Worm (Caenorhabditis elegans): Measurements from ENCODE around the gene C25D7.10.
"Not testable (repeated sequence)": the region's sequence is repeated elsewhere in the genome, so short reads cannot be mapped to it uniquely, and the experiment has no call there.

DNA sequence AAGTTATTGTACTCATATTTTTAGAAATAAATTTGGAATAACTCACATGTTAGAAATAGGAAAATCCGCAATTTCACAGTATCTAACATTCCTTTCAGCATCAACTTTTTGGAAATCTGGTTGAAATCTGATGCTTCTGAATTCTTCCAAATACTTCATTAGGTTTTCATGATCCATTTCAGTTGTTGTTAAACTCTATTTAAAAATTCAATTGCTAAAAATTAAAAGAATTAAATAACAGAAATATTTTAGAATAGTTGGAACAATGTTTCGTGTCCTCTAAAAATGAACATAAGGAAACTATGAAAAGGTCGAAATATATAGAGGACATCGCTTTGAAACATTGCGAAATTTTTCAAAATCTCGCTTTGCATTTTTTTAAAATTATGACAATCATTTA is 35.9 kb upstream of the C25D7.10 start, which contains the start of gene cng-1:
- not testable (repeated sequence) for TF ChIP-seq lin-14 (GFP tag; optimal IDR thresholded peaks at IDR 0.05); egl-27 (tag; optimal IDR thresholded peaks at IDR 0.05); nhr-28 (tag; optimal IDR thresholded peaks at IDR 0.05); mep-1 (tag; optimal IDR thresholded peaks at IDR 0.05); snpc-4 (tag; optimal IDR thresholded peaks at IDR 0.05); skn-1 (tag; optimal IDR thresholded peaks at IDR 0.05); ztf-4 (tag; optimal IDR thresholded peaks at IDR 0.05); hlh-4 (tag; optimal IDR thresholded peaks at IDR 0.05)
